Fruit fly (Drosophila melanogaster): ENCODE results near the gene RpS14b.

DNA sequence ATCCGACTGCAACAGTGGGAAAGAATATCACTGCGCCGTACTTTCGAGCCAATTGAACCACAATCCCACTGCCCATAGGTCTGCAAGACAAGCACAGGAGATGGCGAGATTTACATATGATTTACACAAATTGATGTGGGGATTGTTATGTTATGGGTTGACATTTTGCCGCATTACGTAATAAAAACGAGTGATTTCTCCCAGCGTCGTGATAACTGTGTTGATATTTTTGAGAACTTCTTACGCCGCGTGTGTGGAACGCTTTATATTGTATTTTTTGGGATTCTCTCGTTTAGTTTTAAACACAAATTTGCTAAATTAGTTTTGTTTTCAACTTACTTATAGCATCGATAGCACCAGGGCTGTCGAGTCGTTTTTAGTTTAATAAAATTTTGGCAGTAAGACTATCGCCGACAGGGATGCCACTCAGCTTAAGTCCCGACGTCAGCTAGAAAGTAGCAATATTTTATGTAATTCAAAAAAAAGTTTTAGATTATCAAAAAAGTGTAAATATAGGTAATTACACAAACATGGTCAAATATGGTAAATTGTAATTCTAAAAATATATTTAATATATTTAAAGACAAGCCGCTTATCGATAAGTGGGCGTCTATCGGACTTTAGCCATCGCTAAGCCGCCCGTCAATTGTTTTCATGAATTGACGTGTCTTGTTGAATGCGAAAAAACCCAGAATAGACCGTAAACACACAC lies 41.1 kb upstream of the RpS14b start, which contains the start of the genes CG45089, ND-MNLL and p115:
- TF ChIP-seq dsx (GFP tag; optimal IDR thresholded peaks at IDR 0.05; ENCODE audit: poor library complexity, severe bottlenecking) = peak; percentile 24
- peak; percentile 76 for TF ChIP-seq achi (GFP tag; optimal IDR thresholded peaks at IDR 0.05)
- TF ChIP-seq fkh (GFP tag; optimal IDR thresholded peaks at IDR 0.05) = no peak
- no peak for TF ChIP-seq CG8319 (GFP tag; optimal IDR thresholded peaks at IDR 0.05)
- peak; percentile 70 for TF ChIP-seq vri (GFP tag; optimal IDR thresholded peaks at IDR 0.05)
- no peak for TF ChIP-seq CG6854 (GFP tag; optimal IDR thresholded peaks at IDR 0.05)
